Worm (Caenorhabditis elegans) whole organism, L2 larva: ENCODE data around the gene B0001.3.

Source experiments
- F13H6.1 ChIP-seq: sonication (generic microtip); optimal IDR thresholded peaks from 2 replicates; lab custom pipeline; 2016; ENCODE audit warnings: missing genetic modification characterization, missing compliant biosample characterization
- alr-1 ChIP-seq: fragments of 150-350 bp; optimal IDR thresholded peaks from 2 replicates; lab custom pipeline; 2014; ENCODE audit warnings: missing biosample characterization, missing genetic modification characterization
- blmp-1 ChIP-seq: sonication (generic microtip); optimal IDR thresholded peaks from 2 replicates; lab custom pipeline; 2017; ENCODE audit warnings: missing genetic modification characterization, mild to moderate bottlenecking, missing compliant biosample characterization, antibody characterized with exemption, moderate library complexity; ENCODE audit not compliant: insufficient read depth
- nhr-25 ChIP-seq: fragments of 150-350 bp; sonication (generic microtip); optimal IDR thresholded peaks from 3 replicates; lab custom pipeline; 2014; ENCODE audit warnings: missing biosample characterization, missing genetic modification characterization
- snpc-4 ChIP-seq: fragments of 150-350 bp; optimal IDR thresholded peaks from 2 replicates; lab custom pipeline; 2014; ENCODE audit warnings: missing biosample characterization, missing genetic modification characterization
- ztf-4 ChIP-seq: fragments of 150-350 bp; optimal IDR thresholded peaks from 2 replicates; lab custom pipeline; 2014; ENCODE audit warnings: missing biosample characterization, missing genetic modification characterization

DNA sequence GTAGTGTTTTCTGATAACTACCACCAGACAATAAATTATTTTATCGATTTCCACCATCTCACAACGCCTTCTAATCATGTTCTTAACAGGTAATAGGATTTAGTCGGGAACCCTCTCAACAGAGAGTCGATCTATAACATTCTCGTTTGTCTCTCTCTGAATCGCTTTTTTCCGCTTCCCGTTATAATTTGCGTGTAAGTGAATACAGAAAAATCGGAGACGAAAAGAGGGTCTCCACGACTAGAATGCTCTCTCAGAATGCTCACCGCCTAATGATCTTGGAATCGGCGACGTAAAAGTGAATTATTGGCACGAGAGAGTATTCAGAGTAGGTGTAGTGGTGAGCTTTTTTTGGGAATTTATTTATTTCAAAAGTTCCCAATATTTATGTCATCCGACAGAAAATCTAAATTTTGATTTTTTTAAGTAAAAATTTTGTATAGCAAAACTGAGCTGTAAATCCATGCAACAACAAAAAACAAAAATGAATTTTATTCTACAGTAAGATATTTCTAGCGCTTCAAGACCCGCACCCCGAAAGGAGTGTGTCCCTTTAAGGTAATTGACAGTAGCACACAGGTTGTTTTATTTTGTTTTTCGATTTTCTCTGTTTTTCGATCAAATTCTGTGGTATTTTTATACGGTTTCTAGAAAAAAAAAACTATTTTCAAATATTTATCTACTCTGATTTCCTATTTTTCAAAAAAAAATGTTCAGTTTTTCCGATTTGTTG lies 18.6 kb downstream of the B0001.3 start:
- no peak for TF ChIP-seq snpc-4
- TF ChIP-seq nhr-25 (tag; lab: Kevin White, UChicago): no peak
- TF ChIP-seq F13H6.1 (tag; lab: Kevin White, UChicago): no peak
- TF ChIP-seq ztf-4 (tag; lab: Kevin White, UChicago): no peak
- TF ChIP-seq alr-1 (tag; lab: Kevin White, UChicago): no peak
- no peak for TF ChIP-seq blmp-1 (tag; lab: Kevin White, UChicago)
